Worm (Caenorhabditis elegans): ENCODE data around the gene lgl-1.

ce11 chrX:888294-888693, 17.4 kb upstream of the lgl-1 start, which contains the start of gene mam-1:
- TF ChIP-seq fos-1 (tag; optimal IDR thresholded peaks at IDR 0.05), result no peak
- no peak for TF ChIP-seq nhr-76 (tag; optimal IDR thresholded peaks at IDR 0.05)
- no peak for TF ChIP-seq nhr-43 (tag; optimal IDR thresholded peaks at IDR 0.05; ENCODE audit: poor library complexity, severe bottlenecking)
- no peak for TF ChIP-seq unc-62 (GFP tag; optimal IDR thresholded peaks at IDR 0.05)
- TF ChIP-seq mdl-1 (tag; optimal IDR thresholded peaks at IDR 0.05), result no peak
- no peak for TF ChIP-seq nhr-237 (tag; optimal IDR thresholded peaks at IDR 0.05)
